Worm (Caenorhabditis elegans) whole organism, young adult: ENCODE results near the gene B0024.11.

Experiments
- F22D6.2 ChIP-seq: sonication (generic microtip); optimal IDR thresholded peaks from 2 replicates; lab custom pipeline; 2016; ENCODE audit warnings: mild to moderate bottlenecking, missing genetic modification characterization, missing compliant biosample characterization
- F52B5.7 ChIP-seq: sonication (generic microtip); optimal IDR thresholded peaks from 2 replicates; lab custom pipeline; 2016; ENCODE audit warnings: mild to moderate bottlenecking, missing genetic modification characterization, missing compliant biosample characterization
- cebp-1 ChIP-seq, 2 experiments: fragments of 200-800 bp in 1 of 2; sonication (Bioruptor generic) in 1 of 2; sonication (generic microtip) in 1 of 2; IDR thresholded peaks in 1 of 2; optimal IDR thresholded peaks in 1 of 2; 2 replicates each; pipeline versions ENCODE4 v1.3.6 to Lab custom; 2017 to 2022; ENCODE audit warnings: missing compliant biosample characterization in 2 of 2, missing genetic modification characterization in 2 of 2, mild to moderate bottlenecking in 1 of 2, missing genetic modification reagents in 1 of 2, moderate library complexity in 1 of 2
- fkh-3 ChIP-seq: sonication (generic microtip); optimal IDR thresholded peaks from 2 replicates; lab custom pipeline; 2016; ENCODE audit warnings: mild to moderate bottlenecking, missing genetic modification characterization, missing compliant biosample characterization
- lsy-27 ChIP-seq: sonication (generic microtip); optimal IDR thresholded peaks from 2 replicates; lab custom pipeline; 2017; ENCODE audit warnings: missing genetic modification characterization, mild to moderate bottlenecking, missing compliant biosample characterization, antibody characterized with exemption, missing genotype, borderline replicate concordance; ENCODE audit not compliant: insufficient read depth
- sptf-2 ChIP-seq: fragments of 200-800 bp; sonication (Bioruptor generic); optimal IDR thresholded peaks from 2 replicates; lab custom pipeline; 2018; ENCODE audit warnings: mild to moderate bottlenecking, missing genetic modification characterization, missing compliant biosample characterization
- unc-62 ChIP-seq: fragments of 150-350 bp; optimal IDR thresholded peaks from 2 replicates; lab custom pipeline; 2014; ENCODE audit warnings: missing biosample characterization, missing genetic modification reagents, missing genetic modification characterization

DNA sequence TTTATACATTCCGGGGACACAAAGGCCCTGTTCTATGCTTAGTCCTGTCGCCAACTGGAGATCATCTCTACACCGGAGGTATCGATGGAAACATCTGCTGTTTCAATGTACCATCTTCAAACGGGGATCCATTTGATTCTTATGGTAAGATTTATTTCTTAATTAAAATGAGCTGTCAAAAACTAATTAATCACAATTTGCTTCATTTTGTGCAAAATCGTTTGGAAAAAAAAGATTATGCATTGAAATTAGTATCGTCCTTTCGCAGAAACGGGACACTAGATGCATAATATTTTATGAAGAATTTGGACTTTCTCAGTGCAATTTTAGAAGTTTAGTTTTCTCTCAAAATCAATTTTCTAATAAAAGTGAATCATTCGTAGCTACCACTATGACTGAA lies 44.5 kb upstream of the B0024.11 start:
- no peak for TF ChIP-seq lsy-27 (tag; lab: Kevin White, UChicago)
- no peak for TF ChIP-seq cebp-1 (GFP tag; IDR thresholded peaks at IDR 0.05; lab: Robert Waterston, UW)
- TF ChIP-seq cebp-1 (tag; optimal IDR thresholded peaks at IDR 0.05; lab: Kevin White, UChicago), result no peak
- no peak for TF ChIP-seq unc-62 (GFP tag; lab: Kevin White, UChicago)
- no peak for TF ChIP-seq fkh-3
- no peak for TF ChIP-seq F22D6.2 (tag; lab: Kevin White, UChicago)
- no peak for TF ChIP-seq sptf-2 (GFP tag; lab: Kevin White, UChicago)
- TF ChIP-seq F52B5.7 (tag; lab: Kevin White, UChicago), result no peak
